Fruit fly (Drosophila melanogaster) Kc167 (cell line): ENCODE data around the gene CG42847.

Experiments
- Myc ChIP-seq: fragments of >200 bp; optimal IDR thresholded peaks from 2 replicates; lab custom pipeline; 2017; ENCODE audit warnings: missing external identifiers
- h ChIP-seq: fragments of >200 bp; optimal IDR thresholded peaks from 3 replicates; lab custom pipeline; 2018; ENCODE audit warnings: missing external identifiers
- insv ChIP-seq: fragments of >200 bp; optimal IDR thresholded peaks from 3 replicates; lab custom pipeline; 2018; ENCODE audit warnings: missing external identifiers
- psq ChIP-seq: fragments of >200 bp; optimal IDR thresholded peaks from 2 replicates; lab custom pipeline; 2017; ENCODE audit warnings: missing external identifiers
- ttk ChIP-seq: sonication (Bioruptor generic); optimal IDR thresholded peaks from 2 replicates; lab custom pipeline; 2017; ENCODE audit warnings: missing external identifiers

dm6 chr2L:9442795-9443287, 15.2 kb downstream of the CG42847 start:
- TF ChIP-seq insv (lab: Kevin White, UChicago) (no peak), psq (lab: Kevin White, UChicago) (no peak), h (lab: Kevin White, UChicago) (no peak), ttk (lab: Kevin White, UChicago) (no peak), Myc (lab: Kevin White, UChicago) (no peak)
